Fruit fly (Drosophila melanogaster): ENCODE results near the gene CG46280.

Gene CG46280

dm6 chr3R:13010905-13011620 is 19.4 kb downstream of the CG46280 start, which contains the start of gene CG8031 (continued):
- TF ChIP-seq CG9797 (GFP tag; optimal IDR thresholded peaks at IDR 0.05) = peak; percentile 97
- peak; percentile 62 for TF ChIP-seq pzg (GFP tag; optimal IDR thresholded peaks at IDR 0.05)
- TF ChIP-seq CG4404 (GFP tag; IDR thresholded peaks at IDR 0.05) = no peak
- peak; percentile 97 for TF ChIP-seq MESR4 (GFP tag; optimal IDR thresholded peaks at IDR 0.05)
- TF ChIP-seq tll (GFP tag; optimal IDR thresholded peaks at IDR 0.05) = peak in 1 of 2 experiments; percentile 5
- TF ChIP-seq CG12391 (tag; optimal IDR thresholded peaks at IDR 0.05) = peak; percentile 41
- no peak for TF ChIP-seq PHDP (tag; optimal IDR thresholded peaks at IDR 0.05)
- TF ChIP-seq ap (GFP tag; IDR thresholded peaks at IDR 0.05) = no peak
- TF ChIP-seq chinmo (GFP tag; IDR thresholded peaks at IDR 0.05; ENCODE audit: partially characterized antibody) = peak; percentile 91; the same call in 3 of the 4 replicates
- no peak for TF ChIP-seq CG8089 (GFP tag; optimal IDR thresholded peaks at IDR 0.05)
- no peak for TF ChIP-seq CG3407 (GFP tag; optimal IDR thresholded peaks at IDR 0.05)
- TF ChIP-seq trem (tag; optimal IDR thresholded peaks at IDR 0.05) = peak; percentile 26
- TF ChIP-seq CG13296 (GFP tag; optimal IDR thresholded peaks at IDR 0.05) = no peak
- no peak for TF ChIP-seq CG30431 (GFP tag; optimal IDR thresholded peaks at IDR 0.05)
- no peak for TF ChIP-seq Abd-B (GFP tag; optimal IDR thresholded peaks at IDR 0.05)
- TF ChIP-seq az2 (GFP tag; optimal IDR thresholded peaks at IDR 0.05) = no peak
- peak in 1 of 3 experiments; percentile 14 for TF ChIP-seq lola (GFP tag; optimal IDR thresholded peaks at IDR 0.05)
- TF ChIP-seq oc (tag; optimal IDR thresholded peaks at IDR 0.05) = no peak
- TF ChIP-seq CG3065 (GFP tag; optimal IDR thresholded peaks at IDR 0.05) = no peak
- TF ChIP-seq Ets97D (GFP tag; optimal IDR thresholded peaks at IDR 0.05) = peak; percentile 16
- no peak for TF ChIP-seq CG12071 (GFP tag; optimal IDR thresholded peaks at IDR 0.05)
- no peak for TF ChIP-seq Lim3 (GFP tag; IDR thresholded peaks at IDR 0.05)
- peak in 1 of 2 experiments; percentile 6 for TF ChIP-seq crp (GFP tag; optimal IDR thresholded peaks at IDR 0.05)
- TF ChIP-seq MTF-1 (GFP tag; optimal IDR thresholded peaks at IDR 0.05; ENCODE audit: borderline replicate concordance) = no peak
- peak; percentile 60 for TF ChIP-seq CG10267 (tag; optimal IDR thresholded peaks at IDR 0.05)
- peak; percentile 17 for TF ChIP-seq CG2712 (tag; optimal IDR thresholded peaks at IDR 0.05)
- peak; percentile 91 for TF ChIP-seq Sin3A (optimal IDR thresholded peaks at IDR 0.05)
- no peak for TF ChIP-seq CG2199 (GFP tag; IDR thresholded peaks at IDR 0.05)
- TF ChIP-seq Dp (GFP tag; optimal IDR thresholded peaks at IDR 0.05) = peak; percentile 52
- no peak for TF ChIP-seq CG12299 (tag; optimal IDR thresholded peaks at IDR 0.05)
- TF ChIP-seq bbx (GFP tag; IDR thresholded peaks at IDR 0.05; ENCODE audit: partially characterized antibody) = peak; percentile 32; the same call in 1 of the 2 replicates
- TF ChIP-seq CG14710 (tag; optimal IDR thresholded peaks at IDR 0.05) = peak; percentile 83
- peak; percentile 58 for TF ChIP-seq CG4617 (GFP tag; optimal IDR thresholded peaks at IDR 0.05; ENCODE audit: borderline replicate concordance)
- 0 out of 3 replicates have a peak, but pooled peaks have one; percentile 18 for TF ChIP-seq CG14050 (GFP tag; IDR thresholded peaks at IDR 0.05)
- peak; percentile 27 for TF ChIP-seq CG30020 (tag; optimal IDR thresholded peaks at IDR 0.05)
- TF ChIP-seq CG18011 (GFP tag; optimal IDR thresholded peaks at IDR 0.05) = no peak
- 0 out of 2 replicates have a peak, but pooled peaks have one; percentile 17 for TF ChIP-seq Bgb (GFP tag; IDR thresholded peaks at IDR 0.05; ENCODE audit: partially characterized antibody)
- peak; percentile 28; the same call in 2 of the 3 replicates for TF ChIP-seq CG34224 (GFP tag; IDR thresholded peaks at IDR 0.05; ENCODE audit: partially characterized antibody)
- no peak for TF ChIP-seq ems (GFP tag; optimal IDR thresholded peaks at IDR 0.05)
- TF ChIP-seq CG17359 (tag; optimal IDR thresholded peaks at IDR 0.05) = no peak
- peak; percentile 90 for TF ChIP-seq CG7928 (GFP tag; optimal IDR thresholded peaks at IDR 0.05)
- no peak for TF ChIP-seq CG12155 (GFP tag; optimal IDR thresholded peaks at IDR 0.05)
- TF ChIP-seq z (GFP tag; IDR thresholded peaks at IDR 0.05) = no peak
- TF ChIP-seq hkb (optimal IDR thresholded peaks at IDR 0.05) = peak; percentile 24
- TF ChIP-seq hkb (GFP tag; IDR thresholded peaks at IDR 0.05) = peak; percentile 29
- no peak for TF ChIP-seq pum (GFP tag; optimal IDR thresholded peaks at IDR 0.05)
- TF ChIP-seq CG1529 (GFP tag; optimal IDR thresholded peaks at IDR 0.05) = no peak
- no peak for TF ChIP-seq gt (GFP tag; IDR thresholded peaks at IDR 0.05)

Data from whole organism, embryonic.